Worm (Caenorhabditis elegans) whole organism, L1 larva: ENCODE measurements around the gene bre-3.
A peak's percentile ranks its signal among the peaks of the same experiment; 100 is the strongest.

Experiments used
- C04F5.9 ChIP-seq: sonication (generic microtip); optimal IDR thresholded peaks from 2 replicates; lab custom pipeline; 2016; ENCODE audit warnings: missing genetic modification characterization, missing compliant biosample characterization
- F16B12.6 ChIP-seq: fragments of 150-350 bp; optimal IDR thresholded peaks from 2 replicates; lab custom pipeline; 2014; ENCODE audit warnings: missing biosample characterization, missing genetic modification characterization
- alr-1 ChIP-seq: fragments of 200-800 bp; sonication (Bioruptor generic); optimal IDR thresholded peaks from 2 replicates; lab custom pipeline; 2018; ENCODE audit warnings: borderline replicate concordance, mild to moderate bottlenecking, missing genetic modification characterization, missing compliant biosample characterization
- ama-1 ChIP-seq: fragments of 150-350 bp; optimal IDR thresholded peaks from 2 replicates; lab custom pipeline; 2014
- blmp-1 ChIP-seq: fragments of 150-350 bp; optimal IDR thresholded peaks from 2 replicates; lab custom pipeline; 2014; ENCODE audit warnings: missing biosample characterization, missing genetic modification characterization
- ces-1 ChIP-seq: fragments of 150-350 bp; optimal IDR thresholded peaks from 2 replicates; lab custom pipeline; 2014; ENCODE audit warnings: missing biosample characterization, missing genetic modification reagents, missing genetic modification characterization
- dpl-1 ChIP-seq, 3 experiments: fragments of 150-350 bp in 2 of 3; sonication (generic microtip) in 1 of 3; optimal IDR thresholded peaks; 2 replicates each; lab custom pipeline; 2014 to 2017; ENCODE audit warnings: missing biosample characterization in 3 of 3, missing genetic modification characterization in 3 of 3, missing genetic modification reagents in 3 of 3
- dsc-1 ChIP-seq: sonication (generic microtip); optimal IDR thresholded peaks from 2 replicates; lab custom pipeline; 2016; ENCODE audit warnings: mild to moderate bottlenecking, missing genetic modification characterization, missing compliant biosample characterization
- efl-3 ChIP-seq: fragments of 200-800 bp; sonication (Bioruptor generic); optimal IDR thresholded peaks from 2 replicates; lab custom pipeline; 2018; ENCODE audit warnings: mild to moderate bottlenecking, missing genetic modification characterization, missing compliant biosample characterization
- egl-13 ChIP-seq: sonication (generic microtip); optimal IDR thresholded peaks from 2 replicates; lab custom pipeline; 2016; ENCODE audit warnings: missing genotype, missing genetic modification reagents, missing genetic modification characterization, missing compliant biosample characterization
- egl-27 ChIP-seq, 2 experiments: fragments of 150-350 bp in 1 of 2; sonication (generic microtip); optimal IDR thresholded peaks; 3 replicates each; lab custom pipeline; 2017 to 2018; ENCODE audit warnings: missing biosample characterization in 2 of 2, missing genetic modification characterization in 2 of 2, missing genetic modification reagents in 2 of 2
- elt-2 ChIP-seq: sonication (generic microtip); optimal IDR thresholded peaks from 2 replicates; lab custom pipeline; 2016; ENCODE audit warnings: missing genetic modification characterization, mild to moderate bottlenecking, inconsistent platforms, missing compliant biosample characterization, missing genetic modification reagents
- ets-5 ChIP-seq: fragments of 200-800 bp; sonication (Bioruptor generic); IDR thresholded peaks from 2 replicates; pipeline ENCODE4 v1.3.6; 2022; ENCODE audit warnings: missing genetic modification characterization, missing compliant biosample characterization
- fos-1 ChIP-seq: fragments of 150-350 bp; optimal IDR thresholded peaks from 2 replicates; lab custom pipeline; 2014; ENCODE audit warnings: missing biosample characterization, missing genetic modification characterization
- hlh-17 ChIP-seq: fragments of 200-800 bp; sonication (Bioruptor generic); optimal IDR thresholded peaks from 2 replicates; lab custom pipeline; 2018; ENCODE audit warnings: missing genetic modification characterization, mild to moderate bottlenecking, missing compliant biosample characterization, moderate library complexity, borderline replicate concordance
- hlh-4 ChIP-seq: sonication (generic microtip); optimal IDR thresholded peaks from 2 replicates; lab custom pipeline; 2016; ENCODE audit warnings: mild to moderate bottlenecking, missing genetic modification characterization, missing compliant biosample characterization
- irx-1 ChIP-seq: sonication (generic microtip); optimal IDR thresholded peaks from 2 replicates; lab custom pipeline; 2016; ENCODE audit warnings: missing genetic modification characterization, missing compliant biosample characterization
- isw-1 ChIP-seq: fragments of 200-800 bp; sonication (Bioruptor generic); IDR thresholded peaks from 2 replicates; pipeline ENCODE4 v1.3.6; 2022; ENCODE audit warnings: missing genetic modification characterization, missing compliant biosample characterization
- jun-1 ChIP-seq: fragments of 150-350 bp; optimal IDR thresholded peaks from 2 replicates; lab custom pipeline; 2014; ENCODE audit warnings: missing biosample characterization, missing genetic modification reagents, missing genetic modification characterization
- lin-14 ChIP-seq: fragments of 200-800 bp; sonication (Bioruptor generic); optimal IDR thresholded peaks from 2 replicates; lab custom pipeline; 2018; ENCODE audit warnings: mild to moderate bottlenecking, missing genetic modification characterization, moderate library complexity, missing compliant biosample characterization
- lin-15B ChIP-seq: fragments of 150-350 bp; sonication (generic microtip); optimal IDR thresholded peaks from 3 replicates; lab custom pipeline; 2014; ENCODE audit warnings: missing biosample characterization, missing genetic modification characterization
- lsy-2 ChIP-seq, 2 experiments: fragments of 150-350 bp; optimal IDR thresholded peaks; 2 replicates each; lab custom pipeline; 2014; ENCODE audit warnings: missing biosample characterization in 2 of 2, missing genetic modification characterization in 2 of 2
- mdl-1 ChIP-seq, 2 experiments: fragments of 150-350 bp; optimal IDR thresholded peaks; 2 replicates each; lab custom pipeline; 2014 to 2017; ENCODE audit warnings: missing biosample characterization in 2 of 2, missing genetic modification characterization in 2 of 2, inconsistent platforms in 1 of 2
- mef-2 ChIP-seq: fragments of 150-350 bp; optimal IDR thresholded peaks from 2 replicates; lab custom pipeline; 2014; ENCODE audit warnings: missing biosample characterization, missing genetic modification characterization
- mep-1 ChIP-seq: fragments of 150-350 bp; optimal IDR thresholded peaks from 2 replicates; lab custom pipeline; 2014; ENCODE audit warnings: missing biosample characterization, missing genetic modification characterization
- nhr-11 ChIP-seq: fragments of 150-350 bp; optimal IDR thresholded peaks from 2 replicates; lab custom pipeline; 2014; ENCODE audit warnings: missing biosample characterization, missing genetic modification characterization
- nhr-12 ChIP-seq: sonication (generic microtip); optimal IDR thresholded peaks from 2 replicates; lab custom pipeline; 2017; ENCODE audit warnings: missing biosample characterization, missing genetic modification characterization
- nhr-20 ChIP-seq: sonication (generic microtip); optimal IDR thresholded peaks from 2 replicates; lab custom pipeline; 2016; ENCODE audit warnings: mild to moderate bottlenecking, missing genetic modification characterization, missing compliant biosample characterization
- nhr-237 ChIP-seq: fragments of 150-350 bp; optimal IDR thresholded peaks from 2 replicates; lab custom pipeline; 2014; ENCODE audit warnings: missing biosample characterization, missing genetic modification characterization
- nhr-28 ChIP-seq: fragments of 150-350 bp; optimal IDR thresholded peaks from 2 replicates; lab custom pipeline; 2014; ENCODE audit warnings: missing biosample characterization, missing genetic modification characterization
- nhr-47 ChIP-seq: sonication (generic microtip); optimal IDR thresholded peaks from 2 replicates; lab custom pipeline; 2016; ENCODE audit warnings: mild to moderate bottlenecking, missing genetic modification characterization, moderate library complexity, missing compliant biosample characterization
- nhr-71 ChIP-seq: sonication (generic microtip); optimal IDR thresholded peaks from 2 replicates; lab custom pipeline; 2016; ENCODE audit warnings: mild to moderate bottlenecking, missing genetic modification characterization, moderate library complexity, missing compliant biosample characterization
- nhr-76 ChIP-seq: sonication (generic microtip); optimal IDR thresholded peaks from 2 replicates; lab custom pipeline; 2017; ENCODE audit warnings: missing biosample characterization, missing genetic modification characterization
- nhr-77 ChIP-seq: fragments of 150-350 bp; optimal IDR thresholded peaks from 2 replicates; lab custom pipeline; 2014; ENCODE audit warnings: missing biosample characterization, missing genetic modification characterization
- nhr-84 ChIP-seq: sonication (generic microtip); optimal IDR thresholded peaks from 2 replicates; lab custom pipeline; 2017; ENCODE audit warnings: missing biosample characterization, missing genetic modification characterization
- nhr-85 ChIP-seq: sonication (generic microtip); peaks from one replicate; lab custom pipeline; 2016; ENCODE audit warnings: missing genetic modification characterization, inconsistent platforms, missing compliant biosample characterization
- nhr-90 ChIP-seq: sonication (generic microtip); optimal IDR thresholded peaks from 2 replicates; lab custom pipeline; 2016; ENCODE audit warnings: mild to moderate bottlenecking, missing genetic modification characterization, missing compliant biosample characterization; ENCODE audit not compliant: poor library complexity
- pax-3 ChIP-seq: fragments of 200-800 bp; sonication (Bioruptor generic); optimal IDR thresholded peaks from 2 replicates; lab custom pipeline; 2018; ENCODE audit warnings: mild to moderate bottlenecking, missing genetic modification characterization, moderate library complexity, missing compliant biosample characterization
- rnt-1 ChIP-seq: sonication (generic microtip); optimal IDR thresholded peaks from 2 replicates; lab custom pipeline; 2016; ENCODE audit warnings: mild to moderate bottlenecking, missing genetic modification characterization, moderate library complexity, missing compliant biosample characterization
- snpc-4 ChIP-seq: fragments of 150-350 bp; optimal IDR thresholded peaks from 2 replicates; lab custom pipeline; 2014; ENCODE audit warnings: missing biosample characterization, missing genetic modification characterization
- snu-23 ChIP-seq: sonication (generic microtip); optimal IDR thresholded peaks from 2 replicates; lab custom pipeline; 2016; ENCODE audit warnings: missing genetic modification characterization, missing compliant biosample characterization
- sptf-1 ChIP-seq: fragments of 150-350 bp; optimal IDR thresholded peaks from 2 replicates; lab custom pipeline; 2014; ENCODE audit warnings: missing biosample characterization, missing genetic modification characterization
- sup-37 ChIP-seq: fragments of 200-800 bp; sonication (Bioruptor generic); optimal IDR thresholded peaks from 2 replicates; lab custom pipeline; 2018; ENCODE audit warnings: mild to moderate bottlenecking, missing genetic modification characterization, missing compliant biosample characterization
- swsn-7 ChIP-seq: sonication (generic microtip); optimal IDR thresholded peaks from 2 replicates; lab custom pipeline; 2016; ENCODE audit warnings: missing genetic modification characterization, missing compliant biosample characterization
- tbx-2 ChIP-seq: sonication (generic microtip); optimal IDR thresholded peaks from 2 replicates; lab custom pipeline; 2016; ENCODE audit warnings: missing genetic modification characterization, missing compliant biosample characterization
- tlp-1 ChIP-seq: fragments of 150-350 bp; optimal IDR thresholded peaks from 2 replicates; lab custom pipeline; 2014; ENCODE audit warnings: missing biosample characterization, missing genetic modification characterization
- unc-30 ChIP-seq: sonication (generic microtip); optimal IDR thresholded peaks from 2 replicates; lab custom pipeline; 2017; ENCODE audit warnings: missing biosample characterization, missing genetic modification characterization
- unc-62 ChIP-seq: fragments of 150-350 bp; optimal IDR thresholded peaks from 2 replicates; lab custom pipeline; 2014; ENCODE audit warnings: missing biosample characterization, missing genetic modification reagents, missing genetic modification characterization
- unc-86 ChIP-seq: sonication (generic microtip); optimal IDR thresholded peaks from 2 replicates; lab custom pipeline; 2016; ENCODE audit warnings: missing genetic modification characterization, missing compliant biosample characterization
- vab-15 ChIP-seq: sonication (generic microtip); optimal IDR thresholded peaks from 2 replicates; lab custom pipeline; 2017; ENCODE audit warnings: missing genotype, mild to moderate bottlenecking, missing genetic modification characterization, missing compliant biosample characterization
- xbp-1 ChIP-seq: sonication (generic microtip); optimal IDR thresholded peaks from 2 replicates; lab custom pipeline; 2016; ENCODE audit warnings: missing genetic modification characterization, missing compliant biosample characterization
- ztf-11 ChIP-seq, 2 experiments: sonication (generic microtip); optimal IDR thresholded peaks; 2 replicates each; lab custom pipeline; 2016 to 2017; ENCODE audit warnings: missing genetic modification characterization in 2 of 2, missing biosample characterization in 1 of 2, missing compliant biosample characterization in 1 of 2
- ztf-4 ChIP-seq: fragments of 150-350 bp; optimal IDR thresholded peaks from 2 replicates; lab custom pipeline; 2014; ENCODE audit warnings: missing biosample characterization, missing genetic modification characterization

The bre-3 gene

ce11 chrIII:9521410-9522090, 36.3 kb upstream of the bre-3 start, which contains the start of the genes clu-1 and prp-40 (continued):
- TF ChIP-seq lin-15B (tag; lab: Kevin White, UChicago) = peak; percentile 93
- TF ChIP-seq ztf-4 (tag; lab: Kevin White, UChicago) = peak; percentile 83
- TF ChIP-seq unc-86 = peak; percentile 88
- no peak for TF ChIP-seq blmp-1 (tag; lab: Kevin White, UChicago)
- TF ChIP-seq pax-3 (tag; lab: Kevin White, UChicago) = peak; percentile 58
- no peak for TF ChIP-seq sptf-1 (tag; lab: Kevin White, UChicago)
- peak; percentile 81 for TF ChIP-seq nhr-77
- no peak for TF ChIP-seq ces-1 (GFP tag; lab: Kevin White, UChicago)
- TF ChIP-seq sup-37 (GFP tag; lab: Kevin White, UChicago) = peak; percentile 33
- peak; percentile 71 for TF ChIP-seq mef-2 (tag; lab: Kevin White, UChicago)
- TF ChIP-seq ztf-11 (tag; optimal IDR thresholded peaks at IDR 0.05; lab: Kevin White, UChicago) = peak in 1 of 2 experiments; percentile 37
- peak; percentile 95 for TF ChIP-seq rnt-1
- peak; percentile 77 for TF ChIP-seq irx-1 (tag; lab: Kevin White, UChicago)
- peak; percentile 86 for TF ChIP-seq fos-1 (tag; lab: Kevin White, UChicago)
- TF ChIP-seq elt-2 = peak; percentile 56
- TF ChIP-seq egl-13 = peak; percentile 71
- TF ChIP-seq nhr-90 (tag; lab: Kevin White, UChicago) = peak; percentile 86
- TF ChIP-seq alr-1 (tag; lab: Kevin White, UChicago) = no peak
- TF ChIP-seq mdl-1 (tag; optimal IDR thresholded peaks at IDR 0.05; lab: Kevin White, UChicago) = peak in 1 of 2 experiments; percentile 83
- TF ChIP-seq nhr-47 (tag; lab: Kevin White, UChicago) = peak; percentile 93
- peak; percentile 90 for TF ChIP-seq xbp-1
- TF ChIP-seq C04F5.9 (tag; lab: Kevin White, UChicago) = peak; percentile 70
- peak; percentile 94 to 96 for TF ChIP-seq lsy-2 (tag; optimal IDR thresholded peaks at IDR 0.05; lab: Kevin White, UChicago)
- TF ChIP-seq nhr-71 (tag; lab: Kevin White, UChicago) = peak; percentile 94
- TF ChIP-seq snu-23 (GFP tag; lab: Kevin White, UChicago) = peak; percentile 95
- peak; percentile 55 for TF ChIP-seq nhr-237
- peak; percentile 43 for TF ChIP-seq nhr-11 (tag; lab: Kevin White, UChicago)
- peak; percentile 94 for TF ChIP-seq nhr-85 (tag; lab: Kevin White, UChicago)
- TF ChIP-seq vab-15 (tag; lab: Kevin White, UChicago) = no peak
- TF ChIP-seq hlh-17 (GFP tag; lab: Kevin White, UChicago) = no peak
- TF ChIP-seq tlp-1 (tag; lab: Kevin White, UChicago) = no peak
- peak; percentile 72 for TF ChIP-seq F16B12.6 (tag; lab: Kevin White, UChicago)
- peak; percentile 81 for TF ChIP-seq jun-1 (tag; lab: Kevin White, UChicago)
- TF ChIP-seq tbx-2 (tag; lab: Kevin White, UChicago) = peak; percentile 92
- no peak for TF ChIP-seq hlh-4
- TF ChIP-seq lin-14 (GFP tag; lab: Kevin White, UChicago) = peak; percentile 90
- peak; percentile 98 for TF ChIP-seq dsc-1 (tag; lab: Kevin White, UChicago)
- TF ChIP-seq nhr-20 = peak; percentile 93
- TF ChIP-seq dpl-1 (GFP tag; optimal IDR thresholded peaks at IDR 0.05; lab: Kevin White, UChicago) = peak; percentile 83 to 87 (median 86)
- TF ChIP-seq ets-5 (GFP tag; lab: Robert Waterston, UW) = no peak
- no peak for TF ChIP-seq unc-62
- TF ChIP-seq nhr-76 = no peak
- TF ChIP-seq efl-3 = no peak
- no peak for TF ChIP-seq nhr-28
- TF ChIP-seq ama-1 (lab: Kevin White, UChicago) = no peak
- TF ChIP-seq snpc-4 = peak; percentile 78
- TF ChIP-seq unc-30 (tag; lab: Kevin White, UChicago) = no peak
- TF ChIP-seq isw-1 (GFP tag; lab: Robert Waterston, UW) = peak; percentile 88
- TF ChIP-seq egl-27 (tag; optimal IDR thresholded peaks at IDR 0.05; lab: Kevin White, UChicago) = no peak
- TF ChIP-seq nhr-84 (tag; lab: Kevin White, UChicago) = no peak
- peak; percentile 91 for TF ChIP-seq swsn-7 (tag; lab: Kevin White, UChicago)
- TF ChIP-seq mep-1 (tag; lab: Kevin White, UChicago) = peak; percentile 89
- TF ChIP-seq nhr-12 (tag; lab: Kevin White, UChicago) = no peak
